1 fruit fly cellular context compared by ENCODE assay signal in the genomic region with DNA sequence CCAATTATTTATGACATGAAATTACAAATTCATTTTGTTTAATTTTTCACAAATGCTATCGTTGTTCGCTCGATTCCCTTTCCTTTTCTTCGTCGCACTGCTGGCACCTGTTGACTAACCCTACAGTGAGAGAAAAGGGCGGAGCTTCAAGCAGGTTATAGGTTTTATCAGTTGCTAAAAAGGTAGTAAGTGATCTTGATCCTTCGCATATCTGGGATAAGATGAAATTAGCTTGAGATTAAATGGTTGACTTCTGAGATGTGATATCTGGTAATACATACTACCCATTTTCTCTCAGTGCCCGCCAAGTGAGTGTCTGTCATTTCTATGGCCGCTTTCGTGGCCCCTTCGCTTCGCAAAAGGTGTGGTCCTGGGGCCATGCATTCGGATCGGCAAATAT.
A peak's percentile ranks its signal among the peaks of the same experiment; 100 is the strongest.
TF ChIP-seq lines count a peak whose summit lies in the region.

No protein-coding gene starts in this region.

TF ChIP-seq in whole organism, embryonic, 481 proteins besides CTCF, POLR2A, EP300 and RAD21 (continued from another document):
- TF ChIP-seq dimm (GFP tag; IDR thresholded peaks at IDR 0.05; lab: Robert Waterston, UW) (no peak), nom (GFP tag; optimal IDR thresholded peaks at IDR 0.05; lab: Kevin White, UChicago) (peak; percentile 28), CG4404 (GFP tag; IDR thresholded peaks at IDR 0.05; lab: Robert Waterston, UW) (peak; percentile 34; the same call in 1 of the 2 replicates), CG1233 (GFP tag; optimal IDR thresholded peaks at IDR 0.05; lab: Kevin White, UChicago) (no peak), Ets65A (GFP tag; lab: Kevin White, UChicago) (peak; percentile 90), CG1602 (GFP tag; optimal IDR thresholded peaks at IDR 0.05; lab: Kevin White, UChicago) (no peak), Six4 (GFP tag; optimal IDR thresholded peaks at IDR 0.05; lab: Kevin White, UChicago) (no peak), CG18619 (GFP tag; optimal IDR thresholded peaks at IDR 0.05; lab: Kevin White, UChicago) (no peak), HLHmδ (GFP tag; optimal IDR thresholded peaks at IDR 0.05; lab: Kevin White, UChicago) (no peak), CG6689 (GFP tag; IDR thresholded peaks at IDR 0.05; lab: Robert Waterston, UW) (no peak), CG31365 (tag; optimal IDR thresholded peaks at IDR 0.05; lab: Kevin White, UChicago) (no peak), CG3995 (GFP tag; optimal IDR thresholded peaks at IDR 0.05; lab: Kevin White, UChicago) (no peak), CG1832 (GFP tag; optimal IDR thresholded peaks at IDR 0.05; lab: Kevin White, UChicago) (no peak), Ets97D (GFP tag; optimal IDR thresholded peaks at IDR 0.05; lab: Kevin White, UChicago) (no peak), Spps (tag; optimal IDR thresholded peaks at IDR 0.05; lab: Kevin White, UChicago) (no peak), klu (GFP tag; IDR thresholded peaks at IDR 0.05; lab: Robert Waterston, UW) (no peak), C15 (GFP tag; IDR thresholded peaks at IDR 0.05; lab: Robert Waterston, UW) (no peak), sens (GFP tag; lab: Kevin White, UChicago) (peak; percentile 79), CG7357 (GFP tag; IDR thresholded peaks at IDR 0.05; lab: Robert Waterston, UW) (no peak), CG15011 (GFP tag; optimal IDR thresholded peaks at IDR 0.05; lab: Kevin White, UChicago) (no peak), Fer3 (tag; optimal IDR thresholded peaks at IDR 0.05; lab: Kevin White, UChicago) (no peak), tgo (GFP tag; IDR thresholded peaks at IDR 0.05; lab: Robert Waterston, UW) (no peak), CG8089 (GFP tag; optimal IDR thresholded peaks at IDR 0.05; lab: Kevin White, UChicago) (no peak), CG1024 (GFP tag; IDR thresholded peaks at IDR 0.05; lab: Robert Waterston, UW) (no peak), CG13287 (GFP tag; IDR thresholded peaks at IDR 0.05; lab: Robert Waterston, UW; ENCODE audit: partially characterized antibody) (no peak), CG10543 (GFP tag; optimal IDR thresholded peaks at IDR 0.05; lab: Kevin White, UChicago) (no peak), trem (tag; optimal IDR thresholded peaks at IDR 0.05; lab: Kevin White, UChicago) (no peak), Abd-B (GFP tag; optimal IDR thresholded peaks at IDR 0.05; lab: Kevin White, UChicago) (peak; percentile 23), Drgx (GFP tag; IDR thresholded peaks at IDR 0.05; lab: Robert Waterston, UW) (peak; percentile 61), stwl (tag; optimal IDR thresholded peaks at IDR 0.05; lab: Kevin White, UChicago) (no peak), CG17912 (GFP tag; optimal IDR thresholded peaks at IDR 0.05; lab: Kevin White, UChicago) (no peak), gro (GFP tag; optimal IDR thresholded peaks at IDR 0.05; lab: Kevin White, UChicago) (no peak), CG42726 (GFP tag; IDR thresholded peaks at IDR 0.05; lab: Robert Waterston, UW; ENCODE audit: partially characterized antibody) (no peak), Xrp1 (GFP tag; IDR thresholded peaks at IDR 0.05; lab: Robert Waterston, UW) (0 out of 2 replicates have a peak, but pooled peaks have one; percentile 5), Hey (tag; optimal IDR thresholded peaks at IDR 0.05; lab: Kevin White, UChicago) (no peak), sd (tag; optimal IDR thresholded peaks at IDR 0.05; lab: Kevin White, UChicago) (no peak), corto (GFP tag; optimal IDR thresholded peaks at IDR 0.05; lab: Kevin White, UChicago) (no peak), sqz (GFP tag; optimal IDR thresholded peaks at IDR 0.05; lab: Kevin White, UChicago) (no peak), pnt (GFP tag; optimal IDR thresholded peaks at IDR 0.05; lab: Kevin White, UChicago) (peak; percentile 10), CG7271 (tag; optimal IDR thresholded peaks at IDR 0.05; lab: Kevin White, UChicago) (no peak), croc (GFP tag; conservative IDR thresholded peaks at IDR 0.05; lab: Robert Waterston, UW) (no peak), CG32772 (GFP tag; IDR thresholded peaks at IDR 0.05; lab: Robert Waterston, UW) (no peak), CG2199 (GFP tag; IDR thresholded peaks at IDR 0.05; lab: Robert Waterston, UW) (no peak), knrl (GFP tag; IDR thresholded peaks at IDR 0.05; lab: Robert Waterston, UW; ENCODE audit: partially characterized antibody) (no peak), dati (GFP tag; IDR thresholded peaks at IDR 0.05; lab: Robert Waterston, UW) (no peak), Blimp-1 (GFP tag; optimal IDR thresholded peaks at IDR 0.05; lab: Kevin White, UChicago) (peak; percentile 1), sens-2 (GFP tag; IDR thresholded peaks at IDR 0.05; lab: Robert Waterston, UW) (no peak), CG4707 (GFP tag; optimal IDR thresholded peaks at IDR 0.05; lab: Kevin White, UChicago) (no peak), Ssrp (tag; optimal IDR thresholded peaks at IDR 0.05; lab: Kevin White, UChicago) (no peak), CG17361 (GFP tag; IDR thresholded peaks at IDR 0.05; lab: Robert Waterston, UW) (no peak), CG6175 (GFP tag; IDR thresholded peaks at IDR 0.05; lab: Robert Waterston, UW) (no peak), Meics (GFP tag; optimal IDR thresholded peaks at IDR 0.05; lab: Kevin White, UChicago) (no peak), gem (tag; optimal IDR thresholded peaks at IDR 0.05; lab: Kevin White, UChicago) (peak; percentile 16), CoRest (tag; optimal IDR thresholded peaks at IDR 0.05; lab: Kevin White, UChicago) (no peak), Mrtf (GFP tag; IDR thresholded peaks at IDR 0.05; lab: Robert Waterston, UW) (no peak), tio (GFP tag; optimal IDR thresholded peaks at IDR 0.05; lab: Kevin White, UChicago) (no peak), CG13123 (GFP tag; optimal IDR thresholded peaks at IDR 0.05; lab: Kevin White, UChicago) (no peak), CG3838 (GFP tag; optimal IDR thresholded peaks at IDR 0.05; lab: Kevin White, UChicago) (no peak), CG5245 (GFP tag; optimal IDR thresholded peaks at IDR 0.05; lab: Kevin White, UChicago) (no peak), Bteb2 (GFP tag; optimal IDR thresholded peaks at IDR 0.05; lab: Kevin White, UChicago) (no peak), CG10565 (GFP tag; optimal IDR thresholded peaks at IDR 0.05; lab: Kevin White, UChicago) (no peak), CG15514 (GFP tag; optimal IDR thresholded peaks at IDR 0.05; lab: Kevin White, UChicago) (no peak), jigr1 (GFP tag; IDR thresholded peaks at IDR 0.05; lab: Robert Waterston, UW) (no peak), CG10267 (tag; optimal IDR thresholded peaks at IDR 0.05; lab: Kevin White, UChicago) (no peak), stc (GFP tag; IDR thresholded peaks at IDR 0.05; lab: Robert Waterston, UW) (no peak), chif (GFP tag; optimal IDR thresholded peaks at IDR 0.05; lab: Kevin White, UChicago) (peak in 1 of 2 experiments; percentile 7), jing (GFP tag; optimal IDR thresholded peaks at IDR 0.05; lab: Kevin White, UChicago) (no peak), Lpt (GFP tag; optimal IDR thresholded peaks at IDR 0.05; lab: Kevin White, UChicago) (no peak), gt (GFP tag; IDR thresholded peaks at IDR 0.05; lab: Robert Waterston, UW) (no peak), sr (GFP tag; IDR thresholded peaks at IDR 0.05; lab: Robert Waterston, UW) (no peak), row (GFP tag; IDR thresholded peaks at IDR 0.05; lab: Robert Waterston, UW) (peak; percentile 15; the same call in 1 of the 3 replicates), tna (GFP tag; IDR thresholded peaks at IDR 0.05; lab: Robert Waterston, UW; ENCODE audit: partially characterized antibody) (no peak), CG11504 (tag; optimal IDR thresholded peaks at IDR 0.05; lab: Kevin White, UChicago) (peak; percentile 3), CG16863 (GFP tag; optimal IDR thresholded peaks at IDR 0.05; lab: Kevin White, UChicago) (no peak), Max (GFP tag; optimal IDR thresholded peaks at IDR 0.05; lab: Kevin White, UChicago) (no peak)
TF ChIP-seq in whole organism, embryonic: peak in this region for 23.
